Worm (Caenorhabditis elegans): ENCODE measurements around the gene T14A8.2.

Gene T14A8.2

DNA sequence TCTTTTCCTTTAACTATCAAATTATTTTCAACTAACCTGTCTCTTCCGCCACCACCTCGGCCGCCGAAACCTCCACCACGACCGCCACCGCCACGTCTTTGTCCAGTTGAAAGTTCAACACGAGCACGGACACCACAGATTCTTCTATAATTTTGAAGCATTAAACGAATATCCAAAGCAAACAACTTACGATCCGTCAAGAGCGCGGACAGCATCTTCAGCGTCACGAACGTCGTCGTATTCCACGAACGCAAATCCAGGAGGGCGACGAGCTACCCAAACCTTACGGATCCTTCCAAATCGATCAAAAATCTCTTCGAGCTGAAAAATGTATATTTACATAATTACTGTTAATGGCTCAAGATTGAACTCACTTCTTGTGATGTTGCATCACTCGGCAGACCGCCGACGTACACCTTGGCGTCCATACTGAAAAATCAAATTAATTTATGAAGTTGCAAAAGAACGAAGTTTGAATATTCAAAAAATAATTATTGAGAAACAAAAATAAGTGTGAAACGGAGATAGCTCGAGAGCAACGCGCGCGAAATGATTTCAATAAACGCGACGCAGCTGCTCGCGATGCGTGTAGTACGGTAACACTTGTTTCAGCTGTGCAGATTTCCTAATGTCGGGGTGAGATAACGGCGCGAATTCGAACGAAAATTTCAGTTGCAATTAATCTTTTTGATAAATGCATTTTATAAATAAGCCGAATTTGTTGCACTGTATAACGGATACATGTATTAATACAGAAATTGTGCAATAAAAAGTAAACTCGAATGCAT lies 31.4 kb downstream of the T14A8.2 start, which contains the start of gene rsp-6 (continued):
- peak; percentile 86 for TF ChIP-seq ceh-39 (tag; optimal IDR thresholded peaks at IDR 0.05)
- peak; percentile 98 for TF ChIP-seq lsy-2 (tag; optimal IDR thresholded peaks at IDR 0.05)
- TF ChIP-seq unc-39 (tag; optimal IDR thresholded peaks at IDR 0.05) = no peak

DNA sequence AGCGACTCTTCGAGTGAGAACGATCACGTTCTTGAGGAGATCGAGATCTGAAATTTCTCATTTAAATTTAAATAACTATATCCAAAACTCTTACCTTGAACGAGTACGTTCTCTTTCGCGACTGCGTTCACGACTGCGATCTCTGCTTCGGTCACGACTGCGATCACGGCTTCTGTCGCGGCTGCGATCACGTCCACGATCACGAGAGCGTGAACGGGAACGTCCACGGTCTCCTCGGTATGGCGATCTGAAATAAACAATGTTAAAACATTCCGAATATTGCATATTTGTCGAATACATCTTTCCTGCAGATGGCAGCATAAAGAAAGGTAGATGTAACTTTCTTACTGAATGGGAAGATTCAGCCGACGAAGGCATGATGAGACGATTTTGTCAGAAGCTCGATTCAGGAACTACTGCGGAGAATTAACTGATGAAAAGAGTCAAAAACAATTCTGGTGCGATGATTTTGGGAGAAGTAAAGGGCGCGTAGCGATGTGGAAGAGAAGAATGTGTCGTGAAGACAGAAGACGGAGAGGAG lies 32.2 kb downstream of the T14A8.2 start:
- TF ChIP-seq ham-2 (GFP tag; optimal IDR thresholded peaks at IDR 0.05) (no peak), sptf-1 (tag; optimal IDR thresholded peaks at IDR 0.05) (no peak), mab-5 (tag; optimal IDR thresholded peaks at IDR 0.05) (no peak), ceh-83 (GFP tag; optimal IDR thresholded peaks at IDR 0.05) (no peak), elt-1 (tag; optimal IDR thresholded peaks at IDR 0.05; ENCODE audit: borderline replicate concordance, insufficient read depth) (no peak), zip-8 (tag; optimal IDR thresholded peaks at IDR 0.05) (no peak), nhr-237 (tag; optimal IDR thresholded peaks at IDR 0.05) (no peak), mep-1 (tag; optimal IDR thresholded peaks at IDR 0.05) (no peak)

DNA sequence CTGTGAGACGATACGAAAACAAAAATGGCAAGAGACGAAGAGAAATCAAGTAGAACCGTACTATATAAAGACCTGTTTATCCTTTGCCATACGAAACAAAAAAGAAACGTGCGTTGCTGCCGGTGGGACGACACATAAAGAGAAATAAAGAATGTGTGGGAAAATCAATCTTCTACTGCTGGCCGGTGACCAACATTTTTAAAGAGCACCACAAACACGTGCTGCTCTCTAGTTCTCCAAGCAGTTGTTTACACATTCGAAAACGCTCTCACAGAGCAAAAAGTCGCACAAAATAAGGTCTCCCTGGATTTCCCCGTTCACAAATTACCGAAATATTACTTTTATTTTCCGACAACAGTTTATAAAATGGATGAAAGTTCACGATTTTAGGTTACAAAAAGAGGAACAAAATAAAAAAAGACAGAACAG lies 32.9 kb downstream of the T14A8.2 start, which contains the start of gene imp-3:
imp-3 (minus strand) TSS at position 93 of the 429 bp plus-strand sequence.
- no peak for TF ChIP-seq ham-2 (GFP tag; optimal IDR thresholded peaks at IDR 0.05)
- no peak for TF ChIP-seq cnd-1 (tag; optimal IDR thresholded peaks at IDR 0.05)
- TF ChIP-seq hlh-1 (tag; optimal IDR thresholded peaks at IDR 0.05) = peak; percentile 7
- TF ChIP-seq elt-3 (tag; optimal IDR thresholded peaks at IDR 0.05) = no peak
- TF ChIP-seq lin-13 (tag; optimal IDR thresholded peaks at IDR 0.05) = no peak
- TF ChIP-seq bed-3 (GFP tag; optimal IDR thresholded peaks at IDR 0.05) = no peak
- TF ChIP-seq lsy-2 (tag; optimal IDR thresholded peaks at IDR 0.05) = peak; percentile 25
- no peak for TF ChIP-seq tbx-8 (GFP tag; optimal IDR thresholded peaks at IDR 0.05)
- TF ChIP-seq mls-2 (tag; optimal IDR thresholded peaks at IDR 0.05) = no peak
- TF ChIP-seq nhr-2 (tag; optimal IDR thresholded peaks at IDR 0.05) = no peak
- no peak for TF ChIP-seq zip-8 (tag; optimal IDR thresholded peaks at IDR 0.05)
- no peak for TF ChIP-seq unc-62 (GFP tag; optimal IDR thresholded peaks at IDR 0.05)
- no peak for TF ChIP-seq nhr-76 (tag; optimal IDR thresholded peaks at IDR 0.05)
- peak; percentile 17 for TF ChIP-seq sem-2 (GFP tag; optimal IDR thresholded peaks at IDR 0.05)
- no peak for TF ChIP-seq pha-4 (tag; optimal IDR thresholded peaks at IDR 0.05)
- TF ChIP-seq sptf-1 (tag; optimal IDR thresholded peaks at IDR 0.05) = no peak

DNA sequence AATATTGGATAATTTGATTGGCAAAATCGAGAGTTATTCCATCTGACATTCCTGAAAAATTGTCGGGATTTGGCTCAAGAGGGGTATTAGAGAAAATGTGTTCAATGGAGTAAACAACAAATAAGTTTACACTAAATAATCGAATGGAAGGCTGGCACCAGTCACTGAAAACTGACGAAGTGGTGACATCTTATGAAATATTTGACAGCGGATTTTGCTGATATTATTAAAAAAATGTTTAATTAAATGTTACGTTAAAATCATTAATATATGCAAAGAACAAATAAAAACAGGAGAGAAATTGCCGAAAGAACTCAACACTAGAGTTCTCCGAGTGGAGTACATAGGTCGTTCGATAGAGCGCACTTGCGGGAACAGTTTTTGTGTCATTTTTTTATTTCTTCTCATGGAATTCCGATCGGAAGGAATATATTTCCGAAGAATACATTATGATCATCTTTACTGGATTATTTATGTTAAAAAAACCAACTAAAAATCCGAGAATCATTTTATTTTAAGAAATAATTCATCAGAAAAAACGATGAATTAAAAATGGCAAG lies 36.8 kb downstream of the T14A8.2 start, which contains the start of gene tag-322:
tag-322 (minus strand) TSS at position 51 of the 560 bp plus-strand sequence.
- TF ChIP-seq nhr-12 (tag; optimal IDR thresholded peaks at IDR 0.05) (no peak), mls-2 (tag; optimal IDR thresholded peaks at IDR 0.05) (peak; percentile 17), mep-1 (tag; optimal IDR thresholded peaks at IDR 0.05) (peak; percentile 64), sptf-1 (tag; optimal IDR thresholded peaks at IDR 0.05) (no peak), pha-4 (tag; optimal IDR thresholded peaks at IDR 0.05) (no peak), ces-1 (GFP tag; optimal IDR thresholded peaks at IDR 0.05) (peak; percentile 15), tbx-8 (GFP tag; optimal IDR thresholded peaks at IDR 0.05) (no peak), lsy-2 (tag; optimal IDR thresholded peaks at IDR 0.05) (peak; percentile 41)

DNA sequence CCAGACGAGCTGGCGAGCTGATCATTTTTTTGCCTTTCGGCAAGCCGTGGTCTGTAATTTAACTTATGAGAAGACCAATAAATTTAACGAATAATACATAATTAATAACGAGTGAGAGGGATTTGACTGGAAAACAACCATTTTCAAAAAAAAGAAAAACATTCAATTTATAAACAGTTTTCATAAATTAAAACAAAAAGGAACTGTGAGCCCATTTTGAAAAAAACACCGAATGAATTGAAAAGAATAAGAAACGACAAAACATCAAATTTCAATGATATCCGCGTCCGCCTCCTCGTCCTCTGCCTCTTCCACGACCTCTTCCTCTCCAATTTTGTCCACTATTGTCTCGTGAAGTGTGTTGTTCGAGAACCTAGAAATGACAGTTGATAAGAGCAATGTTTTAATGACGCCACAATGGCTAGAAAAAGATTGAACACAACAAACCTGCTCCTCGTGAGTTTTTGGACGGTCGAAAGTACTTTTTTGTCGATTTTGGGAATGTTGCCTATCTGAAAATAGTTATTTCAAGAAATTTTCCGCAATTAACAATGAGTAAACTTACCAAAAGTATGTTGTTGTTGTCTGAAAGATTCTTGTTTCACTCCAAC lies 38.5 kb downstream of the T14A8.2 start, which contains the start of gene tag-321:
tag-321 (minus strand) TSS at position 51 of the 611 bp plus-strand sequence.
- TF ChIP-seq nhr-2 (tag; optimal IDR thresholded peaks at IDR 0.05) = no peak
- TF ChIP-seq flh-1 (GFP tag; optimal IDR thresholded peaks at IDR 0.05) = no peak
- TF ChIP-seq ceh-39 (tag; optimal IDR thresholded peaks at IDR 0.05) = no peak
- TF ChIP-seq ztf-11 (tag; optimal IDR thresholded peaks at IDR 0.05) = no peak
- TF ChIP-seq nhr-12 (tag; optimal IDR thresholded peaks at IDR 0.05) = no peak
- TF ChIP-seq nhr-28 (tag; optimal IDR thresholded peaks at IDR 0.05) = no peak
- TF ChIP-seq snpc-4 (tag; optimal IDR thresholded peaks at IDR 0.05) = no peak
- TF ChIP-seq lin-32 (GFP tag; optimal IDR thresholded peaks at IDR 0.05) = no peak
- no peak for TF ChIP-seq nhr-76 (tag; optimal IDR thresholded peaks at IDR 0.05)
